Worm (Caenorhabditis elegans) whole organism, L1 larva: ENCODE results near the gene pqn-67.

ENCODE experiments used
- ama-1 ChIP-seq: fragments of 150-350 bp; optimal IDR thresholded peaks from 2 replicates; lab custom pipeline; 2014
- lir-3 ChIP-seq: sonication (generic microtip); optimal IDR thresholded peaks from 2 replicates; lab custom pipeline; 2016; ENCODE audit warnings: mild to moderate bottlenecking, missing genetic modification characterization, moderate library complexity, missing compliant biosample characterization; ENCODE audit not compliant: poor library complexity
- mep-1 ChIP-seq: fragments of 150-350 bp; optimal IDR thresholded peaks from 2 replicates; lab custom pipeline; 2014; ENCODE audit warnings: missing biosample characterization, missing genetic modification characterization
- nhr-11 ChIP-seq: fragments of 150-350 bp; optimal IDR thresholded peaks from 2 replicates; lab custom pipeline; 2014; ENCODE audit warnings: missing biosample characterization, missing genetic modification characterization
- nhr-12 ChIP-seq: sonication (generic microtip); optimal IDR thresholded peaks from 2 replicates; lab custom pipeline; 2017; ENCODE audit warnings: missing biosample characterization, missing genetic modification characterization
- nhr-90 ChIP-seq: sonication (generic microtip); optimal IDR thresholded peaks from 2 replicates; lab custom pipeline; 2016; ENCODE audit warnings: mild to moderate bottlenecking, missing genetic modification characterization, missing compliant biosample characterization; ENCODE audit not compliant: poor library complexity
- pax-3 ChIP-seq: fragments of 200-800 bp; sonication (Bioruptor generic); optimal IDR thresholded peaks from 2 replicates; lab custom pipeline; 2018; ENCODE audit warnings: mild to moderate bottlenecking, missing genetic modification characterization, moderate library complexity, missing compliant biosample characterization
- snpc-4 ChIP-seq: fragments of 150-350 bp; optimal IDR thresholded peaks from 2 replicates; lab custom pipeline; 2014; ENCODE audit warnings: missing biosample characterization, missing genetic modification characterization
- sox-4 ChIP-seq: sonication (generic microtip); optimal IDR thresholded peaks from 2 replicates; lab custom pipeline; 2016; ENCODE audit warnings: missing genetic modification characterization, missing compliant biosample characterization
- unc-130 ChIP-seq: fragments of 150-350 bp; optimal IDR thresholded peaks from 2 replicates; lab custom pipeline; 2017; ENCODE audit warnings: missing biosample characterization, missing genetic modification characterization, inconsistent platforms
- unc-62 ChIP-seq: fragments of 150-350 bp; optimal IDR thresholded peaks from 2 replicates; lab custom pipeline; 2014; ENCODE audit warnings: missing biosample characterization, missing genetic modification reagents, missing genetic modification characterization

- TF ChIP-seq mep-1 (no peak), lir-3 (tag; lab: Kevin White, UChicago) (no peak), pax-3 (no peak), unc-62 (no peak), snpc-4 (no peak), unc-130 (tag; lab: Kevin White, UChicago) (no peak), ama-1 (no peak), nhr-11 (tag; lab: Kevin White, UChicago) (no peak), sox-4 (tag; lab: Kevin White, UChicago) (no peak), nhr-90 (tag; lab: Kevin White, UChicago) (no peak), nhr-12 (no peak)
These were observed 38.4 kb upstream of the pqn-67 start, which contains the start of gene glb-24 for ce11 chrV:12885860-12886259.
